Worm (Caenorhabditis elegans): ENCODE measurements around the gene lin-2.

Gene lin-2

ce11 chrX:12449262-12449942, 35.6 kb upstream of the lin-2 start, which contains the start of gene T18D3.6:
Gene T18D3.6, plus strand, starts transcription at chrX:12449892.
- TF ChIP-seq nhr-12 (tag; optimal IDR thresholded peaks at IDR 0.05): no peak
- no peak for TF ChIP-seq sem-4 (tag; optimal IDR thresholded peaks at IDR 0.05)
- TF ChIP-seq lin-13 (GFP tag; optimal IDR thresholded peaks at IDR 0.05): no peak
- no peak for TF ChIP-seq ama-1 (optimal IDR thresholded peaks at IDR 0.05)
- TF ChIP-seq fos-1 (tag; optimal IDR thresholded peaks at IDR 0.05): peak; percentile 33
- no peak for TF ChIP-seq lin-39 (tag; optimal IDR thresholded peaks at IDR 0.05)
- TF ChIP-seq R02D3.7 (tag; optimal IDR thresholded peaks at IDR 0.05): no peak
- peak; percentile 9 for TF ChIP-seq nhr-25 (tag; optimal IDR thresholded peaks at IDR 0.05)

- TF ChIP-seq ceh-16 (tag; optimal IDR thresholded peaks at IDR 0.05) (no peak), sma-3 (GFP tag; optimal IDR thresholded peaks at IDR 0.05) (no peak), fos-1 (tag; optimal IDR thresholded peaks at IDR 0.05) (peak; percentile 44), sma-9 (GFP tag; optimal IDR thresholded peaks at IDR 0.05) (peak; percentile 43), sma-9 (tag; optimal IDR thresholded peaks at IDR 0.05) (no peak), Y55F3AM.14 (GFP tag; optimal IDR thresholded peaks at IDR 0.05) (no peak), blmp-1 (tag; optimal IDR thresholded peaks at IDR 0.05; ENCODE audit: insufficient read depth) (no peak), lin-13 (GFP tag; optimal IDR thresholded peaks at IDR 0.05) (no peak), elt-3 (tag; optimal IDR thresholded peaks at IDR 0.05) (no peak)
These were observed 32.7 kb upstream of the lin-2 start for ce11 chrX:12446572-12446971.

- TF ChIP-seq C34F6.9 (tag; optimal IDR thresholded peaks at IDR 0.05) (peak; percentile 21), unc-55 (GFP tag; optimal IDR thresholded peaks at IDR 0.05) (no peak)
These were observed 30.6 kb upstream of the lin-2 start for ce11 chrX:12444423-12444822.

- no peak for TF ChIP-seq mab-5 (tag; optimal IDR thresholded peaks at IDR 0.05)
- no peak for TF ChIP-seq Y55F3AM.14 (GFP tag; optimal IDR thresholded peaks at IDR 0.05)
- no peak for TF ChIP-seq zag-1 (tag; optimal IDR thresholded peaks at IDR 0.05)
- TF ChIP-seq unc-55 (GFP tag; optimal IDR thresholded peaks at IDR 0.05): peak; percentile 1
- TF ChIP-seq alr-1 (tag; optimal IDR thresholded peaks at IDR 0.05): no peak
- TF ChIP-seq nhr-21 (tag; optimal IDR thresholded peaks at IDR 0.05): no peak
- TF ChIP-seq F13H6.1 (tag; optimal IDR thresholded peaks at IDR 0.05): peak; percentile 3
- no peak for TF ChIP-seq mbf-1 (tag; optimal IDR thresholded peaks at IDR 0.05)
- no peak for TF ChIP-seq nhr-129 (tag; optimal IDR thresholded peaks at IDR 0.05)
- TF ChIP-seq ceh-82 (tag; optimal IDR thresholded peaks at IDR 0.05): no peak
- no peak for TF ChIP-seq unc-62 (GFP tag; optimal IDR thresholded peaks at IDR 0.05)
- TF ChIP-seq snpc-4 (tag; optimal IDR thresholded peaks at IDR 0.05): no peak
- no peak for TF ChIP-seq aly-2 (tag; optimal IDR thresholded peaks at IDR 0.05)
- TF ChIP-seq elt-3 (tag; optimal IDR thresholded peaks at IDR 0.05): no peak
- no peak for TF ChIP-seq nhr-6 (tag; optimal IDR thresholded peaks at IDR 0.05)
- no peak for TF ChIP-seq egl-27 (tag; optimal IDR thresholded peaks at IDR 0.05)
These were observed 26.3 kb upstream of the lin-2 start for ce11 chrX:12439998-12440722.

ce11 chrX:12438266-12438665, 24.4 kb upstream of the lin-2 start:
- TF ChIP-seq crh-2 (tag; optimal IDR thresholded peaks at IDR 0.05) (no peak), egl-27 (tag; optimal IDR thresholded peaks at IDR 0.05) (no peak), unc-62 (GFP tag; optimal IDR thresholded peaks at IDR 0.05) (no peak), sem-4 (tag; optimal IDR thresholded peaks at IDR 0.05) (no peak), ztf-4 (tag; optimal IDR thresholded peaks at IDR 0.05) (no peak), sma-3 (GFP tag; optimal IDR thresholded peaks at IDR 0.05) (no peak), dmd-4 (tag; optimal IDR thresholded peaks at IDR 0.05) (no peak), nhr-21 (tag; optimal IDR thresholded peaks at IDR 0.05) (no peak), nhr-12 (tag; optimal IDR thresholded peaks at IDR 0.05) (no peak), lin-13 (GFP tag; optimal IDR thresholded peaks at IDR 0.05) (no peak), fos-1 (tag; optimal IDR thresholded peaks at IDR 0.05) (no peak)
